Worm (Caenorhabditis elegans): ENCODE results near the gene rad-23.

- TF ChIP-seq sea-1 (GFP tag; conservative IDR thresholded peaks at IDR 0.05) (no peak), scrt-1 (GFP tag; IDR thresholded peaks at IDR 0.05) (no peak), tbx-37 (GFP tag; conservative IDR thresholded peaks at IDR 0.05) (no peak), ceh-13 (GFP tag; optimal IDR thresholded peaks at IDR 0.05) (no peak), ama-1 (optimal IDR thresholded peaks at IDR 0.05) (no peak), flt-1 (GFP tag; IDR thresholded peaks at IDR 0.05) (no peak), B0310.2 (tag; optimal IDR thresholded peaks at IDR 0.05) (no peak), pes-1 (GFP tag; IDR thresholded peaks at IDR 0.05) (no peak), tra-4 (tag; optimal IDR thresholded peaks at IDR 0.05) (no peak), F13C5.2 (tag; optimal IDR thresholded peaks at IDR 0.05) (no peak), hmg-4 (GFP tag; optimal IDR thresholded peaks at IDR 0.05) (peak; percentile 63)
Observed at ce11 chrII:11632689-11633088, 19.8 kb downstream of the rad-23 start.
